Worm (Caenorhabditis elegans) whole organism, late embryonic: ENCODE measurements around the gene M151.3.

ENCODE experiments used
- C08G9.2 ChIP-seq: sonication (generic microtip); optimal IDR thresholded peaks from 2 replicates; lab custom pipeline; 2016; ENCODE audit warnings: mild to moderate bottlenecking, missing genetic modification characterization, moderate library complexity, missing compliant biosample characterization
- F13H6.1 ChIP-seq: sonication (generic microtip); optimal IDR thresholded peaks from 2 replicates; lab custom pipeline; 2016; ENCODE audit warnings: missing genetic modification characterization, missing compliant biosample characterization
- K02D7.2 ChIP-seq: sonication (generic microtip); optimal IDR thresholded peaks from 2 replicates; lab custom pipeline; 2017; ENCODE audit warnings: mild to moderate bottlenecking, missing genetic modification characterization, missing compliant biosample characterization
- Y22D7AL.16 ChIP-seq: sonication (generic microtip); optimal IDR thresholded peaks from 2 replicates; lab custom pipeline; 2016; ENCODE audit warnings: missing genetic modification characterization, missing compliant biosample characterization
- ahr-1 ChIP-seq: sonication (generic microtip); optimal IDR thresholded peaks from 2 replicates; lab custom pipeline; 2016; ENCODE audit warnings: missing genetic modification characterization, missing compliant biosample characterization
- ceh-18 ChIP-seq: sonication (generic microtip); optimal IDR thresholded peaks from 2 replicates; lab custom pipeline; 2016; ENCODE audit warnings: missing genetic modification characterization, missing compliant biosample characterization
- ceh-2 ChIP-seq: sonication (generic microtip); optimal IDR thresholded peaks from 2 replicates; lab custom pipeline; 2016; ENCODE audit warnings: missing genotype, missing genetic modification characterization, missing compliant biosample characterization
- ceh-22 ChIP-seq: sonication (generic microtip); optimal IDR thresholded peaks from 2 replicates; lab custom pipeline; 2017; ENCODE audit warnings: missing biosample characterization, missing genetic modification characterization
- ceh-31 ChIP-seq: sonication (generic microtip); optimal IDR thresholded peaks from 2 replicates; lab custom pipeline; 2016; ENCODE audit warnings: missing genetic modification characterization, missing compliant biosample characterization
- ceh-34 ChIP-seq: sonication (generic microtip); optimal IDR thresholded peaks from 2 replicates; lab custom pipeline; 2016; ENCODE audit warnings: mild to moderate bottlenecking, missing genetic modification characterization, missing compliant biosample characterization
- ceh-6 ChIP-seq: fragments of 200-800 bp; sonication (Bioruptor generic); optimal IDR thresholded peaks from 2 replicates; lab custom pipeline; 2018; ENCODE audit warnings: mild to moderate bottlenecking, missing genetic modification characterization, missing compliant biosample characterization
- che-1 ChIP-seq: sonication (generic microtip); optimal IDR thresholded peaks from 2 replicates; lab custom pipeline; 2016; ENCODE audit warnings: mild to moderate bottlenecking, missing genetic modification characterization, missing compliant biosample characterization
- dmd-4 ChIP-seq: sonication (generic microtip); optimal IDR thresholded peaks from 2 replicates; lab custom pipeline; 2016; ENCODE audit warnings: borderline replicate concordance, missing genetic modification characterization, missing compliant biosample characterization
- elt-2 ChIP-seq: sonication (generic microtip); optimal IDR thresholded peaks from 2 replicates; lab custom pipeline; 2016; ENCODE audit warnings: missing genetic modification reagents, missing genetic modification characterization, missing compliant biosample characterization
- fkh-6 ChIP-seq: sonication (generic microtip); optimal IDR thresholded peaks from 2 replicates; lab custom pipeline; 2016; ENCODE audit warnings: missing genetic modification characterization, missing compliant biosample characterization
- gmeb-2 ChIP-seq: sonication (generic microtip); optimal IDR thresholded peaks from 2 replicates; lab custom pipeline; 2016; ENCODE audit warnings: missing genetic modification characterization, inconsistent platforms, missing compliant biosample characterization
- hlh-15 ChIP-seq: sonication (generic microtip); optimal IDR thresholded peaks from 2 replicates; lab custom pipeline; 2016; ENCODE audit warnings: missing genetic modification characterization, missing compliant biosample characterization
- hlh-8 ChIP-seq: sonication (generic microtip); optimal IDR thresholded peaks from 2 replicates; lab custom pipeline; 2016; ENCODE audit warnings: missing genotype, missing genetic modification characterization, missing compliant biosample characterization
- lin-11 ChIP-seq: fragments of 200-800 bp; sonication (Bioruptor generic); optimal IDR thresholded peaks from 2 replicates; lab custom pipeline; 2018; ENCODE audit warnings: mild to moderate bottlenecking, missing genetic modification characterization, missing compliant biosample characterization
- madf-2 ChIP-seq: sonication (generic microtip); optimal IDR thresholded peaks from 2 replicates; lab custom pipeline; 2017; ENCODE audit warnings: missing genetic modification characterization, missing compliant biosample characterization
- mec-3 ChIP-seq: sonication (generic microtip); optimal IDR thresholded peaks from 2 replicates; lab custom pipeline; 2016; ENCODE audit warnings: borderline replicate concordance, missing genetic modification characterization, missing compliant biosample characterization
- nhr-11 ChIP-seq: fragments of 150-350 bp; optimal IDR thresholded peaks from 2 replicates; lab custom pipeline; 2014; ENCODE audit warnings: missing biosample characterization, missing genetic modification characterization
- nhr-232 ChIP-seq: sonication (generic microtip); optimal IDR thresholded peaks from 2 replicates; lab custom pipeline; 2016; ENCODE audit warnings: missing genetic modification characterization, missing compliant biosample characterization
- odd-2 ChIP-seq: sonication (generic microtip); optimal IDR thresholded peaks from 2 replicates; lab custom pipeline; 2017; ENCODE audit warnings: antibody characterized with exemption, mild to moderate bottlenecking, missing genetic modification characterization, missing compliant biosample characterization
- pat-9 ChIP-seq: fragments of 200-800 bp; sonication (Bioruptor generic); optimal IDR thresholded peaks from 2 replicates; lab custom pipeline; 2018; ENCODE audit warnings: mild to moderate bottlenecking, missing genetic modification characterization, moderate library complexity, missing compliant biosample characterization
- pax-1 ChIP-seq: fragments of 150-350 bp; optimal IDR thresholded peaks from 2 replicates; lab custom pipeline; 2014; ENCODE audit warnings: missing biosample characterization, missing genetic modification characterization
- pha-4 ChIP-seq: fragments of 150-350 bp; optimal IDR thresholded peaks from 2 replicates; lab custom pipeline; 2018; ENCODE audit warnings: missing biosample characterization, missing genetic modification reagents, missing genetic modification characterization
- pqm-1 ChIP-seq: sonication (generic microtip); optimal IDR thresholded peaks from 2 replicates; lab custom pipeline; 2016; ENCODE audit warnings: missing genetic modification characterization, missing compliant biosample characterization
- rnt-1 ChIP-seq: sonication (generic microtip); optimal IDR thresholded peaks from 2 replicates; lab custom pipeline; 2016; ENCODE audit warnings: missing genetic modification characterization, missing compliant biosample characterization
- sox-2 ChIP-seq: fragments of 200-800 bp; sonication (Bioruptor generic); IDR thresholded peaks from 2 replicates; pipeline ENCODE4 v1.3.6; 2022; ENCODE audit warnings: missing genetic modification reagents, missing genetic modification characterization, missing compliant biosample characterization
- syd-9 ChIP-seq: sonication (generic microtip); optimal IDR thresholded peaks from 2 replicates; lab custom pipeline; 2016; ENCODE audit warnings: mild to moderate bottlenecking, missing genetic modification characterization, moderate library complexity, missing compliant biosample characterization
- unc-3 ChIP-seq, 2 experiments: fragments of 200-800 bp in 1 of 2; sonication (Bioruptor generic) in 1 of 2; sonication (generic microtip) in 1 of 2; conservative IDR thresholded peaks in 1 of 2; optimal IDR thresholded peaks in 1 of 2; 2 replicates each; pipeline versions ENCODE4 v1.3.6 to Lab custom; 2016 to 2022; ENCODE audit warnings: missing compliant biosample characterization in 2 of 2, missing genetic modification characterization in 2 of 2, missing genetic modification reagents in 1 of 2
- unc-55 ChIP-seq: sonication (generic microtip); optimal IDR thresholded peaks from 2 replicates; lab custom pipeline; 2017; ENCODE audit warnings: missing biosample characterization, missing genetic modification reagents, missing genetic modification characterization
- ztf-16 ChIP-seq: sonication (generic microtip); optimal IDR thresholded peaks from 2 replicates; lab custom pipeline; 2017; ENCODE audit warnings: missing genetic modification characterization, missing compliant biosample characterization

M151.3 gene

ce11 chrII:3630810-3631209 lies 3.8 kb downstream of the M151.3 start, which contains the start of gene M151.2:
M151.2 (plus strand) TSS chrII:3631110.
- no peak for TF ChIP-seq ceh-2
- TF ChIP-seq ceh-6: no peak
- no peak for TF ChIP-seq hlh-15
- TF ChIP-seq C08G9.2: no peak
- no peak for TF ChIP-seq elt-2 (tag; lab: Kevin White, UChicago)
- no peak for TF ChIP-seq unc-55 (GFP tag; lab: Kevin White, UChicago)
- no peak for TF ChIP-seq ceh-18 (tag; lab: Kevin White, UChicago)
- no peak for TF ChIP-seq dmd-4 (tag; lab: Kevin White, UChicago)
- TF ChIP-seq rnt-1 (tag; lab: Kevin White, UChicago): no peak
- no peak for TF ChIP-seq hlh-8 (tag; lab: Kevin White, UChicago)
- no peak for TF ChIP-seq ceh-22 (tag; lab: Kevin White, UChicago)
- TF ChIP-seq, all 69 proteins: peak for 0

ce11 chrII:3634765-3635164 lies 7.8 kb downstream of the M151.3 start:
- TF ChIP-seq K02D7.2 (tag; lab: Kevin White, UChicago) (no peak), F13H6.1 (tag; lab: Kevin White, UChicago) (no peak), ztf-16 (tag; lab: Kevin White, UChicago) (no peak)

- TF ChIP-seq hlh-15 (no peak), gmeb-2 (no peak), pat-9 (tag; lab: Kevin White, UChicago) (no peak), pqm-1 (tag; lab: Kevin White, UChicago) (no peak), ceh-34 (no peak), nhr-11 (tag; lab: Kevin White, UChicago) (no peak), madf-2 (no peak), pha-4 (tag; lab: Kevin White, UChicago) (no peak), ahr-1 (tag; lab: Kevin White, UChicago) (no peak), elt-2 (tag; lab: Kevin White, UChicago) (no peak), Y22D7AL.16 (tag; lab: Kevin White, UChicago) (no peak), syd-9 (no peak), odd-2 (tag; lab: Kevin White, UChicago) (no peak), fkh-6 (tag; lab: Kevin White, UChicago) (no peak), pax-1 (tag; lab: Kevin White, UChicago) (no peak), dmd-4 (tag; lab: Kevin White, UChicago) (no peak)
Measured at ce11 chrII:3639238-3639637, 12.3 kb downstream of the M151.3 start, which contains the start of gene fbxb-31. fbxb-31 (minus strand) TSS chrII:3639338.

- no peak for TF ChIP-seq syd-9
- TF ChIP-seq pax-1 (tag; lab: Kevin White, UChicago): no peak
- no peak for TF ChIP-seq madf-2
- TF ChIP-seq unc-3 (GFP tag; conservative IDR thresholded peaks at IDR 0.05; lab: Robert Waterston, UW): no peak
- no peak for TF ChIP-seq unc-3 (tag; optimal IDR thresholded peaks at IDR 0.05; lab: Kevin White, UChicago)
- TF ChIP-seq sox-2: no peak
- TF ChIP-seq che-1 (tag; lab: Kevin White, UChicago): no peak
- TF ChIP-seq, all 69 proteins: peak for 0
Measured at ce11 chrII:3640197-3640596, 13.2 kb downstream of the M151.3 start, which contains the start of gene M151.10. M151.10 (minus strand) TSS chrII:3640297.

- TF ChIP-seq ceh-2 (no peak), elt-2 (tag; lab: Kevin White, UChicago) (no peak), mec-3 (tag; lab: Kevin White, UChicago) (no peak), nhr-232 (tag; lab: Kevin White, UChicago) (no peak), ceh-31 (tag; lab: Kevin White, UChicago) (no peak), syd-9 (no peak), sox-2 (no peak), hlh-15 (no peak), rnt-1 (tag; lab: Kevin White, UChicago) (no peak), lin-11 (tag; lab: Kevin White, UChicago) (no peak)
Measured at ce11 chrII:3641197-3641596, 14.2 kb downstream of the M151.3 start, which contains the start of gene M151.1. M151.1 (plus strand) TSS chrII:3641497.
